Worm (Caenorhabditis elegans) whole organism, L4/young adult: ENCODE data around the gene H03G16.5.

Source experiments
- W03F9.2 ChIP-seq: fragments of 150-350 bp; optimal IDR thresholded peaks from 2 replicates; lab custom pipeline; 2014; ENCODE audit warnings: missing biosample characterization, missing genetic modification characterization
- dao-5 ChIP-seq: sonication (generic microtip); optimal IDR thresholded peaks from 2 replicates; lab custom pipeline; 2016; ENCODE audit warnings: missing genotype, missing genetic modification characterization, moderate library complexity, missing compliant biosample characterization
- him-1 ChIP-seq: sonication (generic microtip); optimal IDR thresholded peaks from 2 replicates; lab custom pipeline; 2016; ENCODE audit warnings: missing genotype, missing genetic modification reagents, missing genetic modification characterization, missing compliant biosample characterization

- TF ChIP-seq him-1 (tag; lab: Kevin White, UChicago) (no peak), W03F9.2 (no peak), dao-5 (tag; lab: Kevin White, UChicago) (no peak)
These were observed 21.1 kb upstream of the H03G16.5 start, which contains the start of the genes H40L08.8, H40L08.2 and H40L08.7 for ce11 chrX:15077597-15078261.
